Worm (Caenorhabditis elegans) whole organism, L1 larva: ENCODE measurements around the gene efn-3.
A peak's percentile ranks its signal among the peaks of the same experiment; 100 is the strongest.

Experiments
- C16A3.4 ChIP-seq: fragments of 150-350 bp; optimal IDR thresholded peaks from 2 replicates; lab custom pipeline; 2014; ENCODE audit warnings: missing biosample characterization, missing genetic modification characterization
- ceh-8 ChIP-seq: fragments of 200-800 bp; sonication (Bioruptor generic); optimal IDR thresholded peaks from 2 replicates; lab custom pipeline; 2018; ENCODE audit warnings: mild to moderate bottlenecking, missing genetic modification characterization, moderate library complexity, missing compliant biosample characterization
- ceh-82 ChIP-seq, 3 experiments: fragments of 150-350 bp in 1 of 3; sonication (generic microtip) in 2 of 3; optimal IDR thresholded peaks; 2 replicates each; lab custom pipeline; 2014 to 2017; ENCODE audit warnings: missing biosample characterization in 3 of 3, missing genetic modification characterization in 3 of 3
- ceh-88 ChIP-seq: fragments of 200-800 bp; sonication (Bioruptor generic); IDR thresholded peaks from 2 replicates; pipeline ENCODE4 v1.3.6; 2022; ENCODE audit warnings: missing genetic modification characterization, missing compliant biosample characterization
- dpl-1 ChIP-seq, 3 experiments: fragments of 150-350 bp in 2 of 3; sonication (generic microtip) in 1 of 3; optimal IDR thresholded peaks; 2 replicates each; lab custom pipeline; 2014 to 2017; ENCODE audit warnings: missing biosample characterization in 3 of 3, missing genetic modification characterization in 3 of 3, missing genetic modification reagents in 3 of 3
- dsc-1 ChIP-seq: sonication (generic microtip); optimal IDR thresholded peaks from 2 replicates; lab custom pipeline; 2016; ENCODE audit warnings: mild to moderate bottlenecking, missing genetic modification characterization, missing compliant biosample characterization
- efl-1 ChIP-seq, 4 experiments: fragments of 150-350 bp; optimal IDR thresholded peaks in 3 of 4; peaks in 1 of 4; 1 replicate in 1 of 4; 2 replicates in 3 of 4; lab custom pipeline; 2014; ENCODE audit warnings: missing biosample characterization in 2 of 4, missing genetic modification characterization in 2 of 4, missing genetic modification reagents in 2 of 4
- egl-13 ChIP-seq: sonication (generic microtip); optimal IDR thresholded peaks from 2 replicates; lab custom pipeline; 2016; ENCODE audit warnings: missing genotype, missing genetic modification reagents, missing genetic modification characterization, missing compliant biosample characterization
- elt-2 ChIP-seq: sonication (generic microtip); optimal IDR thresholded peaks from 2 replicates; lab custom pipeline; 2016; ENCODE audit warnings: missing genetic modification characterization, mild to moderate bottlenecking, inconsistent platforms, missing compliant biosample characterization, missing genetic modification reagents
- elt-3 ChIP-seq, 6 experiments: fragments of 150-350 bp in 1 of 6; sonication (generic microtip); optimal IDR thresholded peaks; 2 replicates each; lab custom pipeline; 2017 to 2018; ENCODE audit warnings: missing biosample characterization in 6 of 6, missing genetic modification characterization in 6 of 6, inconsistent platforms in 1 of 6
- fkh-10 ChIP-seq: sonication (generic microtip); optimal IDR thresholded peaks from 2 replicates; lab custom pipeline; 2017; ENCODE audit warnings: missing biosample characterization, missing genetic modification reagents, missing genetic modification characterization
- fkh-8 ChIP-seq: sonication (generic microtip); optimal IDR thresholded peaks from 2 replicates; lab custom pipeline; 2016; ENCODE audit warnings: mild to moderate bottlenecking, missing genetic modification characterization, missing compliant biosample characterization
- fos-1 ChIP-seq: fragments of 150-350 bp; optimal IDR thresholded peaks from 2 replicates; lab custom pipeline; 2014; ENCODE audit warnings: missing biosample characterization, missing genetic modification characterization
- grh-1 ChIP-seq: fragments of 200-800 bp; sonication (Bioruptor generic); IDR thresholded peaks from 2 replicates; pipeline ENCODE4 v1.3.6; 2022; ENCODE audit warnings: missing genetic modification reagents, missing genetic modification characterization, missing compliant biosample characterization
- irx-1 ChIP-seq: sonication (generic microtip); optimal IDR thresholded peaks from 2 replicates; lab custom pipeline; 2016; ENCODE audit warnings: missing genetic modification characterization, missing compliant biosample characterization
- jun-1 ChIP-seq: fragments of 150-350 bp; optimal IDR thresholded peaks from 2 replicates; lab custom pipeline; 2014; ENCODE audit warnings: missing biosample characterization, missing genetic modification reagents, missing genetic modification characterization
- lin-13 ChIP-seq: fragments of 150-350 bp; optimal IDR thresholded peaks from 2 replicates; lab custom pipeline; 2014; ENCODE audit warnings: missing biosample characterization, missing genetic modification reagents, missing genetic modification characterization
- lin-14 ChIP-seq: fragments of 200-800 bp; sonication (Bioruptor generic); optimal IDR thresholded peaks from 2 replicates; lab custom pipeline; 2018; ENCODE audit warnings: mild to moderate bottlenecking, missing genetic modification characterization, moderate library complexity, missing compliant biosample characterization
- lin-15B ChIP-seq: fragments of 150-350 bp; sonication (generic microtip); optimal IDR thresholded peaks from 3 replicates; lab custom pipeline; 2014; ENCODE audit warnings: missing biosample characterization, missing genetic modification characterization
- lin-35 ChIP-seq, 2 experiments: fragments of 150-350 bp; optimal IDR thresholded peaks; 2 replicates each; lab custom pipeline; 2014; ENCODE audit warnings: missing biosample characterization in 2 of 2, missing genetic modification characterization in 2 of 2, missing genetic modification reagents in 2 of 2
- lir-3 ChIP-seq: sonication (generic microtip); optimal IDR thresholded peaks from 2 replicates; lab custom pipeline; 2016; ENCODE audit warnings: mild to moderate bottlenecking, missing genetic modification characterization, moderate library complexity, missing compliant biosample characterization; ENCODE audit not compliant: poor library complexity
- lsy-2 ChIP-seq, 2 experiments: fragments of 150-350 bp; optimal IDR thresholded peaks; 2 replicates each; lab custom pipeline; 2014; ENCODE audit warnings: missing biosample characterization in 2 of 2, missing genetic modification characterization in 2 of 2
- mdl-1 ChIP-seq, 2 experiments: fragments of 150-350 bp; optimal IDR thresholded peaks; 2 replicates each; lab custom pipeline; 2014 to 2017; ENCODE audit warnings: missing biosample characterization in 2 of 2, missing genetic modification characterization in 2 of 2, inconsistent platforms in 1 of 2
- mep-1 ChIP-seq: fragments of 150-350 bp; optimal IDR thresholded peaks from 2 replicates; lab custom pipeline; 2014; ENCODE audit warnings: missing biosample characterization, missing genetic modification characterization
- nhr-11 ChIP-seq: fragments of 150-350 bp; optimal IDR thresholded peaks from 2 replicates; lab custom pipeline; 2014; ENCODE audit warnings: missing biosample characterization, missing genetic modification characterization
- nhr-12 ChIP-seq: sonication (generic microtip); optimal IDR thresholded peaks from 2 replicates; lab custom pipeline; 2017; ENCODE audit warnings: missing biosample characterization, missing genetic modification characterization
- nhr-19 ChIP-seq: fragments of 200-800 bp; sonication (Bioruptor generic); conservative IDR thresholded peaks from 2 replicates; pipeline ENCODE4 v1.3.6; 2022; ENCODE audit warnings: missing genetic modification characterization, missing compliant biosample characterization
- nhr-20 ChIP-seq: sonication (generic microtip); optimal IDR thresholded peaks from 2 replicates; lab custom pipeline; 2016; ENCODE audit warnings: mild to moderate bottlenecking, missing genetic modification characterization, missing compliant biosample characterization
- nhr-47 ChIP-seq: sonication (generic microtip); optimal IDR thresholded peaks from 2 replicates; lab custom pipeline; 2016; ENCODE audit warnings: mild to moderate bottlenecking, missing genetic modification characterization, moderate library complexity, missing compliant biosample characterization
- nhr-71 ChIP-seq: sonication (generic microtip); optimal IDR thresholded peaks from 2 replicates; lab custom pipeline; 2016; ENCODE audit warnings: mild to moderate bottlenecking, missing genetic modification characterization, moderate library complexity, missing compliant biosample characterization
- nhr-77 ChIP-seq: fragments of 150-350 bp; optimal IDR thresholded peaks from 2 replicates; lab custom pipeline; 2014; ENCODE audit warnings: missing biosample characterization, missing genetic modification characterization
- nhr-85 ChIP-seq: sonication (generic microtip); peaks from one replicate; lab custom pipeline; 2016; ENCODE audit warnings: missing genetic modification characterization, inconsistent platforms, missing compliant biosample characterization
- nhr-90 ChIP-seq: sonication (generic microtip); optimal IDR thresholded peaks from 2 replicates; lab custom pipeline; 2016; ENCODE audit warnings: mild to moderate bottlenecking, missing genetic modification characterization, missing compliant biosample characterization; ENCODE audit not compliant: poor library complexity
- rnt-1 ChIP-seq: sonication (generic microtip); optimal IDR thresholded peaks from 2 replicates; lab custom pipeline; 2016; ENCODE audit warnings: mild to moderate bottlenecking, missing genetic modification characterization, moderate library complexity, missing compliant biosample characterization
- snpc-4 ChIP-seq: fragments of 150-350 bp; optimal IDR thresholded peaks from 2 replicates; lab custom pipeline; 2014; ENCODE audit warnings: missing biosample characterization, missing genetic modification characterization
- snu-23 ChIP-seq: sonication (generic microtip); optimal IDR thresholded peaks from 2 replicates; lab custom pipeline; 2016; ENCODE audit warnings: missing genetic modification characterization, missing compliant biosample characterization
- sox-4 ChIP-seq: sonication (generic microtip); optimal IDR thresholded peaks from 2 replicates; lab custom pipeline; 2016; ENCODE audit warnings: missing genetic modification characterization, missing compliant biosample characterization
- sup-37 ChIP-seq: fragments of 200-800 bp; sonication (Bioruptor generic); optimal IDR thresholded peaks from 2 replicates; lab custom pipeline; 2018; ENCODE audit warnings: mild to moderate bottlenecking, missing genetic modification characterization, missing compliant biosample characterization
- swsn-7 ChIP-seq: sonication (generic microtip); optimal IDR thresholded peaks from 2 replicates; lab custom pipeline; 2016; ENCODE audit warnings: missing genetic modification characterization, missing compliant biosample characterization
- tbx-2 ChIP-seq: sonication (generic microtip); optimal IDR thresholded peaks from 2 replicates; lab custom pipeline; 2016; ENCODE audit warnings: missing genetic modification characterization, missing compliant biosample characterization
- unc-130 ChIP-seq: fragments of 150-350 bp; optimal IDR thresholded peaks from 2 replicates; lab custom pipeline; 2017; ENCODE audit warnings: missing biosample characterization, missing genetic modification characterization, inconsistent platforms
- unc-30 ChIP-seq: sonication (generic microtip); optimal IDR thresholded peaks from 2 replicates; lab custom pipeline; 2017; ENCODE audit warnings: missing biosample characterization, missing genetic modification characterization
- unc-86 ChIP-seq: sonication (generic microtip); optimal IDR thresholded peaks from 2 replicates; lab custom pipeline; 2016; ENCODE audit warnings: missing genetic modification characterization, missing compliant biosample characterization
- xbp-1 ChIP-seq: sonication (generic microtip); optimal IDR thresholded peaks from 2 replicates; lab custom pipeline; 2016; ENCODE audit warnings: missing genetic modification characterization, missing compliant biosample characterization
- ztf-11 ChIP-seq, 2 experiments: sonication (generic microtip); optimal IDR thresholded peaks; 2 replicates each; lab custom pipeline; 2016 to 2017; ENCODE audit warnings: missing genetic modification characterization in 2 of 2, missing biosample characterization in 1 of 2, missing compliant biosample characterization in 1 of 2

efn-3 gene

ce11 chrX:13456442-13456841 is 20.8 kb downstream of the efn-3 start, which contains the start of gene flr-1:
TSS of gene flr-1 (minus strand) at chrX:13456542.
- no peak for TF ChIP-seq lin-15B (tag; lab: Kevin White, UChicago)
- TF ChIP-seq nhr-12 (tag; lab: Kevin White, UChicago) = no peak
- no peak for TF ChIP-seq unc-130 (tag; lab: Kevin White, UChicago)
- TF ChIP-seq dpl-1 (GFP tag; optimal IDR thresholded peaks at IDR 0.05; lab: Kevin White, UChicago) = no peak

DNA sequence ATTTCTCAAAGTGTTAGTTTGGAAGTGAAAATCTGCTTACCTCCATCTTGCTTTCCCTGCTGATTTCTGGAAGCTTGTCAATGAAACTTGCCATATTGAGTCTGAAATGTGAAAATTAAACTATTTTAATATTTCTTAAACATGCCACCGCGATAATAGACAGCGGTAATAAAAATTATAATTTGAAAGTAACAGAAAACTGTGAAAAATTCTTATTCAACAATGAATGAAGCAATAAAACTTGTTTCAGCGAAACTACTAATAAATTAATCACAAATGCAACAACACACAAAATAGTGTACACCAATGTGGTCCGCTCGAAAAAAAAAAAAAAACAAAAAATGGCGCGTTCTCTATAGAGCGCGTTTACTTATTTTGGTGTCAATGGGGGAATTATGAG is 25.7 kb downstream of the efn-3 start, which contains the start of gene F02D10.6:
TSS of gene F02D10.6 (minus strand) at position 101 of the 400 bp plus-strand sequence.
- no peak for TF ChIP-seq efl-1 (optimal IDR thresholded peaks at IDR 0.05; lab: Kevin White, UChicago)
- TF ChIP-seq efl-1 (GFP tag; optimal IDR thresholded peaks at IDR 0.05 in 1 of 2; lab: Kevin White, UChicago) = peak in 1 of 2 experiments; percentile 32
- TF ChIP-seq unc-30 (tag; lab: Kevin White, UChicago) = no peak
- no peak for TF ChIP-seq nhr-11 (tag; lab: Kevin White, UChicago)

DNA sequence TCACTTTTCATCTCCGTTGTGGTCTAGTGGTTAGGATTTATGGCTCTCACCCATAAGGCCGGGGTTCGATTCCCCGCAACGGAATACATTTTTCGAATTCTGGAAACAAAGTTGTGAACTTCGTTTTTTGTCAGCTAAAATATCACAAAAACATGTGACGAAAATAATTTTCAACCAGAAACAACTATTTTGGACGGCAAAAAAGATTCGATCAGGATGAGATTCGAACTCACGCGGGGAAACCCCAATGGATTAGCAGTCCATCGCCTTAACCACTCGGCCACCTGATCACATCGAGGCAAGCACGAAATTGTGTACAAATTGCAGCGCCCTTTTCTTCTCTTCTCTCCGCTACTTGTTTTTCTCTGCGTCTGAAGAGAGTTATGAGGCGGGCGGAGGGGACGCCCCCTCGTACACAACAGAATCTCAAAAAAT is 28.6 kb downstream of the efn-3 start:
- TF ChIP-seq lin-15B (tag; lab: Kevin White, UChicago) = peak; percentile 7
- TF ChIP-seq elt-2 (tag; lab: Kevin White, UChicago) = peak; percentile 32
- TF ChIP-seq grh-1 (GFP tag; lab: Robert Waterston, UW) = peak; percentile 56
- peak; percentile 50 for TF ChIP-seq fos-1
- peak; percentile 55 for TF ChIP-seq jun-1 (tag; lab: Kevin White, UChicago)
- TF ChIP-seq lin-13 (GFP tag; lab: Kevin White, UChicago) = peak; percentile 38
- TF ChIP-seq ztf-11 (tag; optimal IDR thresholded peaks at IDR 0.05; lab: Kevin White, UChicago) = peak in 1 of 2 experiments; percentile 39
- peak in 1 of 3 experiments; percentile 10 for TF ChIP-seq dpl-1 (GFP tag; optimal IDR thresholded peaks at IDR 0.05; lab: Kevin White, UChicago)
- TF ChIP-seq xbp-1 (tag; lab: Kevin White, UChicago) = peak; percentile 47
- peak; percentile 70 for TF ChIP-seq nhr-19 (GFP tag; lab: Robert Waterston, UW)
- peak; percentile 68 for TF ChIP-seq rnt-1
- TF ChIP-seq tbx-2 (tag; lab: Kevin White, UChicago) = peak; percentile 54
- TF ChIP-seq sup-37 (GFP tag; lab: Kevin White, UChicago) = peak; percentile 23
- TF ChIP-seq nhr-47 (tag; lab: Kevin White, UChicago) = peak; percentile 80
- peak; percentile 57 for TF ChIP-seq mep-1 (tag; lab: Kevin White, UChicago)
- TF ChIP-seq fkh-10 (GFP tag; lab: Kevin White, UChicago) = peak; percentile 11
- peak; percentile 51 for TF ChIP-seq egl-13 (tag; lab: Kevin White, UChicago)
- peak; percentile 38 for TF ChIP-seq unc-86 (tag; lab: Kevin White, UChicago)
- peak; percentile 75 for TF ChIP-seq nhr-90 (tag; lab: Kevin White, UChicago)
- peak; percentile 48 for TF ChIP-seq ceh-8 (GFP tag; lab: Kevin White, UChicago)
- peak; percentile 72 for TF ChIP-seq lin-14 (GFP tag; lab: Kevin White, UChicago)
- TF ChIP-seq fkh-8 = peak; percentile 56
- peak; percentile 18 to 24 for TF ChIP-seq efl-1 (optimal IDR thresholded peaks at IDR 0.05; lab: Kevin White, UChicago)
- TF ChIP-seq efl-1 (GFP tag; optimal IDR thresholded peaks at IDR 0.05 in 1 of 2; lab: Kevin White, UChicago) = peak in 1 of 2 experiments; percentile 87
- TF ChIP-seq nhr-85 (tag; lab: Kevin White, UChicago) = peak; percentile 79
- TF ChIP-seq unc-130 (tag; lab: Kevin White, UChicago) = peak; percentile 48
- TF ChIP-seq snpc-4 (tag; lab: Kevin White, UChicago) = peak; percentile 13
- TF ChIP-seq lsy-2 (tag; optimal IDR thresholded peaks at IDR 0.05; lab: Kevin White, UChicago) = peak; percentile 26 to 42
- TF ChIP-seq nhr-71 = peak; percentile 75
- TF ChIP-seq snu-23 = peak; percentile 83
- TF ChIP-seq elt-3 (tag; optimal IDR thresholded peaks at IDR 0.05; lab: Kevin White, UChicago) = peak in 3 of 6 experiments; percentile 18 to 35 (median 31)
- TF ChIP-seq mdl-1 (tag; optimal IDR thresholded peaks at IDR 0.05; lab: Kevin White, UChicago) = peak in 1 of 2 experiments; percentile 56
- TF ChIP-seq ceh-82 (tag; optimal IDR thresholded peaks at IDR 0.05; lab: Kevin White, UChicago) = peak; percentile 43 to 44 (median 44)
- TF ChIP-seq swsn-7 (tag; lab: Kevin White, UChicago) = peak; percentile 60
- peak; percentile 31; the same call in 1 of the 2 replicates for TF ChIP-seq ceh-88 (GFP tag; lab: Robert Waterston, UW)
- TF ChIP-seq lir-3 = peak; percentile 39
- peak; percentile 34 for TF ChIP-seq nhr-77
- peak; percentile 84 for TF ChIP-seq dsc-1 (tag; lab: Kevin White, UChicago)
- TF ChIP-seq lin-35 (GFP tag; optimal IDR thresholded peaks at IDR 0.05; lab: Kevin White, UChicago) = peak; percentile 28 to 67
- peak; percentile 34 for TF ChIP-seq C16A3.4
- TF ChIP-seq nhr-20 = peak; percentile 60
- peak; percentile 69 for TF ChIP-seq sox-4 (tag; lab: Kevin White, UChicago)
- peak; percentile 46 for TF ChIP-seq irx-1
